Worm (Caenorhabditis elegans) whole organism, L1 larva: ENCODE results near the gene K05B2.4.

Experiments
- C34B4.2 ChIP-seq: sonication (generic microtip); optimal IDR thresholded peaks from 2 replicates; lab custom pipeline; 2017; ENCODE audit warnings: mild to moderate bottlenecking, missing genetic modification characterization, missing compliant biosample characterization
- aly-2 ChIP-seq: fragments of 150-350 bp; optimal IDR thresholded peaks from 2 replicates; lab custom pipeline; 2014; ENCODE audit warnings: missing biosample characterization, missing genetic modification characterization
- ceh-82 ChIP-seq, 3 experiments: fragments of 150-350 bp in 1 of 3; sonication (generic microtip) in 2 of 3; optimal IDR thresholded peaks; 2 replicates each; lab custom pipeline; 2014 to 2017; ENCODE audit warnings: missing biosample characterization in 3 of 3, missing genetic modification characterization in 3 of 3
- fkh-10 ChIP-seq: sonication (generic microtip); optimal IDR thresholded peaks from 2 replicates; lab custom pipeline; 2017; ENCODE audit warnings: missing biosample characterization, missing genetic modification reagents, missing genetic modification characterization
- lin-15B ChIP-seq: fragments of 150-350 bp; sonication (generic microtip); optimal IDR thresholded peaks from 3 replicates; lab custom pipeline; 2014; ENCODE audit warnings: missing biosample characterization, missing genetic modification characterization
- lsy-2 ChIP-seq, 2 experiments: fragments of 150-350 bp; optimal IDR thresholded peaks; 2 replicates each; lab custom pipeline; 2014; ENCODE audit warnings: missing biosample characterization in 2 of 2, missing genetic modification characterization in 2 of 2
- nhr-237 ChIP-seq: fragments of 150-350 bp; optimal IDR thresholded peaks from 2 replicates; lab custom pipeline; 2014; ENCODE audit warnings: missing biosample characterization, missing genetic modification characterization
- nhr-76 ChIP-seq: sonication (generic microtip); optimal IDR thresholded peaks from 2 replicates; lab custom pipeline; 2017; ENCODE audit warnings: missing biosample characterization, missing genetic modification characterization
- pqm-1 ChIP-seq: sonication (generic microtip); optimal IDR thresholded peaks from 3 replicates; lab custom pipeline; 2017; ENCODE audit warnings: missing biosample characterization, missing genetic modification characterization
- skn-1 ChIP-seq: fragments of 150-350 bp; optimal IDR thresholded peaks from 2 replicates; lab custom pipeline; 2014; ENCODE audit warnings: missing biosample characterization, missing genetic modification characterization
- snu-23 ChIP-seq: sonication (generic microtip); optimal IDR thresholded peaks from 2 replicates; lab custom pipeline; 2016; ENCODE audit warnings: missing genetic modification characterization, missing compliant biosample characterization
- tbx-2 ChIP-seq: sonication (generic microtip); optimal IDR thresholded peaks from 2 replicates; lab custom pipeline; 2016; ENCODE audit warnings: missing genetic modification characterization, missing compliant biosample characterization

ce11 chrX:4905804-4906203 is 15.0 kb downstream of the K05B2.4 start, which contains the start of gene K05B2.2:
- TF ChIP-seq tbx-2, result no peak
- no peak for TF ChIP-seq nhr-76 (tag; lab: Kevin White, UChicago)
- no peak for TF ChIP-seq fkh-10 (GFP tag; lab: Kevin White, UChicago)
- TF ChIP-seq pqm-1 (tag; lab: Kevin White, UChicago), result no peak
- no peak for TF ChIP-seq lsy-2 (tag; optimal IDR thresholded peaks at IDR 0.05; lab: Kevin White, UChicago)
- no peak for TF ChIP-seq ceh-82 (tag; optimal IDR thresholded peaks at IDR 0.05; lab: Kevin White, UChicago)
- no peak for TF ChIP-seq aly-2 (tag; lab: Kevin White, UChicago)
- no peak for TF ChIP-seq lin-15B
- TF ChIP-seq snu-23 (GFP tag; lab: Kevin White, UChicago), result no peak
- no peak for TF ChIP-seq skn-1
- no peak for TF ChIP-seq nhr-237 (tag; lab: Kevin White, UChicago)
- TF ChIP-seq C34B4.2 (tag; lab: Kevin White, UChicago), result no peak
